Worm (Caenorhabditis elegans): Measurements from ENCODE around the gene K02E10.7.

DNA sequence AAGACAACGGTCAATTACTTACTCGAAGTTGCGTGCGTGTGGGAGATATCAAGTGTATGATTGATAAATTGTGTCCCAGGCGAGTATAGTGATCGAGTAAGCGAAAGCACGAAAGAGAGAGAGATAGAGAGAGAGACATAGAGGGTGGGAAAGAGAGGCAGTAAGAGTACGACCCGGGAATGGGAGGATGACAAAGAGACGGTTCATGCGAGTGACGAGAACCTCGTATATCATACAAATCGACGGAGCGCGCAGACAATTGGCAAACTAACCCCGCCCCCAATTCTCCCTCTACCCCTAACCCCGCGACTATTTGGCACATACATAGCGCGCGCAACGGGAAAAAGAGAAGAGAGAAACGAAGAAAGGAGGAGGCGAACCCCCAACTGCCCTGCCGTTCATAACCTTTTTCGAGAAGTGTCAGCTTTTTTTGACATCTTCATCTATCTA lies 12.5 kb downstream of the K02E10.7 start, which contains the start of gene rabr-1:
- TF ChIP-seq mls-2 (tag; optimal IDR thresholded peaks at IDR 0.05), result peak; percentile 55
- TF ChIP-seq lin-13 (tag; optimal IDR thresholded peaks at IDR 0.05), result peak; percentile 24
- TF ChIP-seq elt-1 (tag; optimal IDR thresholded peaks at IDR 0.05; ENCODE audit: borderline replicate concordance, insufficient read depth), result no peak
- TF ChIP-seq sptf-1 (tag; optimal IDR thresholded peaks at IDR 0.05), result no peak

Data from whole organism, mixed stage, embryonic.